Worm (Caenorhabditis elegans) whole organism, L4 larva: ENCODE data around the gene T22D1.18.

Source experiments
- D1046.2 ChIP-seq: fragments of 200-800 bp; sonication (Bioruptor generic); IDR thresholded peaks from 2 replicates; pipeline ENCODE4 v1.3.6; 2022; ENCODE audit warnings: missing genetic modification characterization, missing compliant biosample characterization
- Y5F2A.4 ChIP-seq: fragments of 200-800 bp; sonication (Bioruptor generic); optimal IDR thresholded peaks from 2 replicates; lab custom pipeline; 2018; ENCODE audit warnings: mild to moderate bottlenecking, missing genetic modification characterization, missing compliant biosample characterization
- aha-1 ChIP-seq: fragments of 150-350 bp; peaks from one replicate; lab custom pipeline; 2014; ENCODE audit warnings: missing biosample characterization, missing genetic modification characterization
- aly-2 ChIP-seq: sonication (generic microtip); optimal IDR thresholded peaks from 2 replicates; lab custom pipeline; 2018; ENCODE audit warnings: missing biosample characterization, missing genetic modification characterization
- arid-1 ChIP-seq: fragments of 200-800 bp; sonication (Bioruptor generic); conservative IDR thresholded peaks from 2 replicates; pipeline ENCODE4 v1.3.6; 2022; ENCODE audit warnings: missing genetic modification reagents, missing genetic modification characterization, missing compliant biosample characterization
- ceh-28 ChIP-seq: fragments of 150-350 bp; optimal IDR thresholded peaks from 2 replicates; lab custom pipeline; 2014; ENCODE audit warnings: missing biosample characterization, missing genetic modification reagents, missing genetic modification characterization
- ctbp-1 ChIP-seq: fragments of 200-800 bp; sonication (Bioruptor generic); IDR thresholded peaks from 2 replicates; pipeline ENCODE4 v1.3.6; 2022; ENCODE audit warnings: missing genetic modification reagents, missing genetic modification characterization, missing compliant biosample characterization
- daf-19 ChIP-seq: fragments of 200-800 bp; sonication (Bioruptor generic); conservative IDR thresholded peaks from 2 replicates; pipeline ENCODE4 v1.3.6; 2022; ENCODE audit warnings: missing genetic modification characterization, missing compliant biosample characterization
- daf-8 ChIP-seq: fragments of 200-800 bp; sonication (Bioruptor generic); IDR thresholded peaks from 2 replicates; pipeline ENCODE4 v1.3.6; 2022; ENCODE audit warnings: missing genetic modification characterization, missing compliant biosample characterization
- dmd-8 ChIP-seq: fragments of 200-800 bp; sonication (Bioruptor generic); IDR thresholded peaks from 2 replicates; pipeline ENCODE4 v1.3.6; 2022; ENCODE audit warnings: missing genetic modification characterization, missing compliant biosample characterization
- duxl-1 ChIP-seq: sonication (generic microtip); optimal IDR thresholded peaks from 2 replicates; lab custom pipeline; 2016; ENCODE audit warnings: mild to moderate bottlenecking, missing genetic modification characterization, moderate library complexity, missing compliant biosample characterization; ENCODE audit not compliant: poor library complexity
- egl-27 ChIP-seq: sonication (generic microtip); optimal IDR thresholded peaks from 3 replicates; lab custom pipeline; 2017; ENCODE audit warnings: missing biosample characterization, missing genetic modification reagents, missing genetic modification characterization
- fkh-10 ChIP-seq: fragments of 150-350 bp; optimal IDR thresholded peaks from 2 replicates; lab custom pipeline; 2014; ENCODE audit warnings: missing biosample characterization, missing genetic modification reagents, missing genetic modification characterization
- hlh-30 ChIP-seq: sonication (generic microtip); optimal IDR thresholded peaks from 2 replicates; lab custom pipeline; 2017; ENCODE audit warnings: antibody characterized with exemption, mild to moderate bottlenecking, missing genetic modification characterization, missing compliant biosample characterization; ENCODE audit not compliant: insufficient read depth
- lim-7 ChIP-seq: fragments of 200-800 bp; sonication (Bioruptor generic); IDR thresholded peaks from 2 replicates; pipeline ENCODE4 v1.3.6; 2022; ENCODE audit warnings: missing genetic modification characterization, missing compliant biosample characterization
- lin-13 ChIP-seq: fragments of 150-350 bp; optimal IDR thresholded peaks from 2 replicates; lab custom pipeline; 2014; ENCODE audit warnings: missing biosample characterization, missing genetic modification reagents, missing genetic modification characterization
- lin-15B ChIP-seq: fragments of 150-350 bp; sonication (generic microtip); optimal IDR thresholded peaks from 3 replicates; lab custom pipeline; 2014; ENCODE audit warnings: missing biosample characterization, missing genetic modification characterization
- lin-29 ChIP-seq: fragments of 200-800 bp; sonication (Bioruptor generic); IDR thresholded peaks from 2 replicates; pipeline ENCODE4 v1.3.6; 2022; ENCODE audit warnings: missing genetic modification reagents, missing genetic modification characterization, missing compliant biosample characterization
- lin-38 ChIP-seq: fragments of 200-800 bp; sonication (Bioruptor generic); IDR thresholded peaks from 2 replicates; pipeline ENCODE4 v1.3.6; 2022; ENCODE audit warnings: missing genetic modification reagents, missing genetic modification characterization, missing compliant biosample characterization
- madf-5 ChIP-seq, 2 experiments: fragments of 200-800 bp; sonication (Bioruptor generic); IDR thresholded peaks; 2 replicates each; pipeline ENCODE4 v1.3.6; 2022; ENCODE audit warnings: missing compliant biosample characterization in 2 of 2, missing genetic modification characterization in 2 of 2
- nhr-10 ChIP-seq: fragments of 150-350 bp; optimal IDR thresholded peaks from 2 replicates; lab custom pipeline; 2014; ENCODE audit warnings: missing biosample characterization, missing genetic modification characterization
- nhr-11 ChIP-seq: fragments of 150-350 bp; optimal IDR thresholded peaks from 2 replicates; lab custom pipeline; 2014; ENCODE audit warnings: missing biosample characterization, missing genetic modification characterization
- nhr-111 ChIP-seq: fragments of 200-800 bp; sonication (Bioruptor generic); optimal IDR thresholded peaks from 2 replicates; lab custom pipeline; 2018; ENCODE audit warnings: mild to moderate bottlenecking, missing genetic modification characterization, missing compliant biosample characterization
- nhr-237 ChIP-seq: sonication (generic microtip); optimal IDR thresholded peaks from 2 replicates; lab custom pipeline; 2017; ENCODE audit warnings: missing biosample characterization, missing genetic modification characterization
- nhr-41 ChIP-seq: fragments of 200-800 bp; sonication (Bioruptor generic); IDR thresholded peaks from 2 replicates; pipeline ENCODE4 v1.3.6; 2022; ENCODE audit warnings: missing genetic modification reagents, missing genetic modification characterization, missing compliant biosample characterization
- nhr-76 ChIP-seq: fragments of 150-350 bp; optimal IDR thresholded peaks from 2 replicates; lab custom pipeline; 2014; ENCODE audit warnings: missing biosample characterization, missing genetic modification characterization
- php-3 ChIP-seq: fragments of 200-800 bp; sonication (Bioruptor generic); IDR thresholded peaks from 2 replicates; pipeline ENCODE4 v1.3.6; 2022; ENCODE audit warnings: missing genetic modification reagents, missing genetic modification characterization, missing compliant biosample characterization
- pqm-1 ChIP-seq: sonication (generic microtip); optimal IDR thresholded peaks from 2 replicates; lab custom pipeline; 2017; ENCODE audit warnings: missing biosample characterization, missing genetic modification characterization
- snpc-1.2 ChIP-seq: fragments of 200-800 bp; sonication (Bioruptor generic); IDR thresholded peaks from 2 replicates; pipeline ENCODE4 v1.3.6; 2022; ENCODE audit warnings: missing genetic modification reagents, missing genetic modification characterization, missing compliant biosample characterization
- snpc-4 ChIP-seq: fragments of 150-350 bp; optimal IDR thresholded peaks from 2 replicates; lab custom pipeline; 2014; ENCODE audit warnings: missing biosample characterization, missing genetic modification characterization
- unc-62 ChIP-seq, 3 experiments: fragments of 150-350 bp in 1 of 3; sonication (generic microtip); optimal IDR thresholded peaks in 2 of 3; peaks in 1 of 3; 1 replicate in 1 of 3; 2 replicates in 2 of 3; lab custom pipeline; 2014 to 2017; ENCODE audit warnings: missing biosample characterization in 3 of 3, missing genetic modification characterization in 3 of 3, missing genetic modification reagents in 3 of 3, missing genotype in 1 of 3
- zfp-3 ChIP-seq: fragments of 200-800 bp; sonication (Bioruptor generic); conservative IDR thresholded peaks from 2 replicates; pipeline ENCODE4 v1.3.6; 2022; ENCODE audit warnings: missing genetic modification reagents, missing genetic modification characterization, missing compliant biosample characterization
- zip-11 ChIP-seq: fragments of 200-800 bp; sonication (Bioruptor generic); IDR thresholded peaks from 2 replicates; pipeline ENCODE4 v1.3.6; 2022; ENCODE audit warnings: missing genetic modification characterization, missing compliant biosample characterization
- ztf-11 ChIP-seq: fragments of 150-350 bp; optimal IDR thresholded peaks from 2 replicates; lab custom pipeline; 2014; ENCODE audit warnings: missing biosample characterization, missing genetic modification characterization

The T22D1.18 gene

DNA sequence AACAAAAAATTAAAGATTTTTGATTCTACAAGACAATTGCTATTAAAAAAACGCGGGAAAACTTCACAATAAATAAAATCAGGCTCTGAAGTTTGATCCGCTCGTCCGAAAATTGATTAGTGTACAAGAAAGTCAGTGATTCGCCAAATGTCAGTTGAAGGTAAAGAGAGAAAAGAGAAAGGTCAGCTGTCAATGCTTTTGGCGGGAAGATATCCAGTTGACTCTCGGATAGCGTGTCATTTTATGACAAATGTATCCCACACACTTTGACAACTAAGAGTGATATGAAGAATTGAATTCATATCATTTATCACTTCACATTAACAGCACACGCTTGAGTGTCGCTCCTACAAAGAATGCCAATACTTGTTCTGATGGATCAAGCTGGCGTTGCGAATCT is 26.9 kb upstream of the T22D1.18 start:
- TF ChIP-seq nhr-111 (no peak), lin-29 (GFP tag; lab: Robert Waterston, UW) (no peak), unc-62 (GFP tag; optimal IDR thresholded peaks at IDR 0.05 in 1 of 2; lab: Kevin White, UChicago) (peak in 1 of 2 experiments; percentile 73), unc-62 (tag; optimal IDR thresholded peaks at IDR 0.05; lab: Kevin White, UChicago) (no peak), snpc-4 (tag; lab: Kevin White, UChicago) (no peak), nhr-11 (tag; lab: Kevin White, UChicago) (peak; percentile 32), aha-1 (peak; percentile 57)
- TF ChIP-seq, all 104 proteins: peak for 3

DNA sequence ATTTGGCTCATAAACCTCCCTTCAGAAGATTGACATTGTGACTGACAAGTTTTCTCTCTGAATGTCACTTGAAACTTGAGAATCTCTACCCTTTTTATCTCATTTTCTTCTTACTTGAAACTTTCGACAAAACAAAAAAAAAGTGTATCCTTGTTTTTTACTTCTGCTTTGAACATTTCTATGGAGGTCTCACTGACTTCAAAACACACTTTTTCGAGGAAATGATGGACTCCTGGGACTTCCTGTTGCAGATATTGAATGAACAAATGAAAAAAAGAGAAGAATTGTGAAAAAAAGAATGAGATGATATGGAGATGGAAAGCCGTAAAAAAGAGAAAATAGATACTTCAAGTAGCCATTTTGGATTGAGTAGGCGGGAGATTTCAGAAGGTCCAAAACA is 21.1 kb upstream of the T22D1.18 start:
- no peak for TF ChIP-seq daf-8
- peak; percentile 14 for TF ChIP-seq aha-1
- TF ChIP-seq snpc-1.2 (GFP tag; lab: Robert Waterston, UW) = no peak
- no peak for TF ChIP-seq nhr-76 (tag; lab: Kevin White, UChicago)
- no peak for TF ChIP-seq nhr-10 (tag; lab: Kevin White, UChicago)
- TF ChIP-seq zfp-3 (GFP tag; lab: Robert Waterston, UW) = no peak
- TF ChIP-seq zip-11 (GFP tag; lab: Robert Waterston, UW) = no peak
- no peak for TF ChIP-seq unc-62 (GFP tag; optimal IDR thresholded peaks at IDR 0.05 in 1 of 2; lab: Kevin White, UChicago)
- no peak for TF ChIP-seq unc-62 (tag; optimal IDR thresholded peaks at IDR 0.05; lab: Kevin White, UChicago)
- no peak for TF ChIP-seq egl-27 (tag; lab: Kevin White, UChicago)
- no peak for TF ChIP-seq ceh-28 (tag; lab: Kevin White, UChicago)
- TF ChIP-seq Y5F2A.4 (GFP tag; lab: Kevin White, UChicago) = no peak
- no peak for TF ChIP-seq dmd-8 (GFP tag; lab: Robert Waterston, UW)
- TF ChIP-seq fkh-10 (GFP tag; lab: Kevin White, UChicago) = peak; percentile 59
- TF ChIP-seq nhr-237 (tag; lab: Kevin White, UChicago) = no peak
- no peak for TF ChIP-seq madf-5 (GFP tag; IDR thresholded peaks at IDR 0.05; lab: Robert Waterston, UW)
- no peak for TF ChIP-seq ctbp-1 (GFP tag; lab: Robert Waterston, UW)
- TF ChIP-seq lin-15B (tag; lab: Kevin White, UChicago) = no peak
- TF ChIP-seq, all 104 proteins: peak for 2

DNA sequence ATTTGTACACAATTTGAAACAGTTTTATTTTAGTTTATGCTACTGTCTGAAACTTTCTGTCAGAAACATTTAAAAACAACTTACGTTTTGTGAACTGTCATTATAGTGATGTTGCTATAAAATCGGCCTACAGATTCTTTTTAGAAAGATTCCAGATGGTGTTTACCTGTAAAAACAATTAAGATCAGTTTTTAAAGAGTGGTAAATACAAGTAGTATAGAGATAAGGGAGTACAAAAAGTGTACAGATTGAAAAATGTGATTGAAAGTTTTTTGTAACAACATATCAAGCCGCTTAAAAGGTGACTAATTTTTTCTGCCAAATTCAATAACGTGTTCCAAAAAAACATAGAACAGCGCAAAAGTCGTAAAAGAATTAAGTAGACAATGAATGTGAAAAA is 17.6 kb upstream of the T22D1.18 start, which contains the start of gene npr-12:
Gene npr-12, minus strand, starts transcription at position 101 of the 400 bp plus-strand sequence.
- no peak for TF ChIP-seq duxl-1 (tag; lab: Kevin White, UChicago)
- TF ChIP-seq php-3 (GFP tag; lab: Robert Waterston, UW) = no peak
- no peak for TF ChIP-seq snpc-4 (tag; lab: Kevin White, UChicago)
- TF ChIP-seq lin-38 (GFP tag; lab: Robert Waterston, UW) = no peak
- no peak for TF ChIP-seq daf-19 (GFP tag; lab: Robert Waterston, UW)
- TF ChIP-seq arid-1 (GFP tag; lab: Robert Waterston, UW) = no peak
- TF ChIP-seq D1046.2 (GFP tag; lab: Robert Waterston, UW) = no peak
- TF ChIP-seq hlh-30 (tag; lab: Kevin White, UChicago) = no peak
- no peak for TF ChIP-seq lin-13 (GFP tag; lab: Kevin White, UChicago)
- TF ChIP-seq nhr-41 (GFP tag; lab: Robert Waterston, UW) = no peak
- no peak for TF ChIP-seq ztf-11 (tag; lab: Kevin White, UChicago)
- TF ChIP-seq aly-2 = no peak
- no peak for TF ChIP-seq nhr-237 (tag; lab: Kevin White, UChicago)

DNA sequence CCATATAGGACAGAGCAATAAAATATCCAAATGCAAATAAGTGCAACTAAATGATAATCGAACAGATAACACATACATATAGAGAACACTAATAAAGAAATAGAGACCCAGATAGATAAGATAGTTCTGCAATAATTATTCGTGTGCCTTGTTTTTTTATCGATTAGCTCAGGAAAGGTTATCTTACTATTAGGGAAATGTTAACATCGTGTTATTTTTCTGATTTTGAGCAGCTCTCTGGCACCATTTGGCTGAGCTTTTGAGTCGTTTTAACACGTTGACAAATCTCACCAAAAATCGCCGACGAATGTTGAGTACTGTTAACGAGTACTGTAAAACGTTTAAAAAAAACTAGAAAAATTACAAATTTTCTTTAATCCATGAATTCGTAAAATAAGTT is 8.5 kb upstream of the T22D1.18 start, which contains the start of gene cest-6:
Gene cest-6, minus strand, starts transcription at position 101 of the 400 bp plus-strand sequence.
- TF ChIP-seq lim-7 (no peak), pqm-1 (tag; lab: Kevin White, UChicago) (peak; percentile 2)
